Fruit fly (Drosophila melanogaster) whole organism, embryonic: Measurements from ENCODE around the gene Rlb1.
A peak's percentile ranks its signal among the peaks of the same experiment; 100 is the strongest.

Source experiments
- B-H2 ChIP-seq: fragments of 200-800 bp; sonication (Bioruptor generic); optimal IDR thresholded peaks from 2 replicates; lab custom pipeline; 2018; ENCODE audit warnings: missing biosample characterization, mild to moderate bottlenecking, missing genetic modification characterization
- Bdp1 ChIP-seq: fragments of 200-800 bp; sonication (Bioruptor generic); optimal IDR thresholded peaks from 3 replicates; lab custom pipeline; 2016; ENCODE audit warnings: missing biosample characterization, missing genetic modification characterization
- Bgb ChIP-seq: fragments of 200-800 bp; sonication (Bioruptor generic); IDR thresholded peaks from 2 replicates; pipeline ENCODE4 v1.3.6; 2022; ENCODE audit warnings: missing biosample characterization, missing genetic modification characterization; ENCODE audit not compliant: partially characterized antibody
- CG12219 ChIP-seq: fragments of 200-800 bp; sonication (Bioruptor generic); optimal IDR thresholded peaks from 3 replicates; lab custom pipeline; 2018; ENCODE audit warnings: missing biosample characterization, mild to moderate bottlenecking, missing genetic modification characterization
- CG15479 ChIP-seq: fragments of 200-800 bp; sonication (Bioruptor generic); optimal IDR thresholded peaks from 3 replicates; lab custom pipeline; 2019; ENCODE audit warnings: missing biosample characterization, mild to moderate bottlenecking, missing genetic modification characterization, moderate library complexity
- CG15514 ChIP-seq: fragments of 200-800 bp; sonication (Bioruptor generic); optimal IDR thresholded peaks from 3 replicates; lab custom pipeline; 2017; ENCODE audit warnings: missing biosample characterization, missing genetic modification characterization, mild to moderate bottlenecking, moderate library complexity, missing genetic modification reagents
- CG3847 ChIP-seq: fragments of 200-800 bp; sonication (Bioruptor generic); IDR thresholded peaks from 2 replicates; pipeline ENCODE4 v1.3.6; 2022; ENCODE audit warnings: missing biosample characterization, missing genetic modification characterization
- CG5180 ChIP-seq: fragments of 200-800 bp; sonication (Bioruptor generic); optimal IDR thresholded peaks from 3 replicates; lab custom pipeline; 2017; ENCODE audit warnings: missing biosample characterization, missing genetic modification characterization, mild to moderate bottlenecking, moderate library complexity, missing genetic modification reagents
- CG5953 ChIP-seq: fragments of 200-800 bp; sonication (Bioruptor generic); IDR thresholded peaks from 2 replicates; pipeline ENCODE4 v1.3.6; 2022; ENCODE audit warnings: missing biosample characterization, missing genetic modification characterization
- CG7786 ChIP-seq: fragments of 200-800 bp; sonication (Bioruptor generic); optimal IDR thresholded peaks from 2 replicates; lab custom pipeline; 2016; ENCODE audit warnings: missing biosample characterization, missing genetic modification characterization
- CG8388 ChIP-seq: fragments of 200-800 bp; sonication (Bioruptor generic); optimal IDR thresholded peaks from 2 replicates; lab custom pipeline; 2019; ENCODE audit warnings: missing biosample characterization, mild to moderate bottlenecking, missing genetic modification characterization, moderate library complexity
- CG8478 ChIP-seq: fragments of >200 bp; optimal IDR thresholded peaks from 2 replicates; lab custom pipeline; 2018
- CHES-1-like ChIP-seq: fragments of 200-800 bp; sonication (Bioruptor generic); optimal IDR thresholded peaks from 2 replicates; lab custom pipeline; 2016; ENCODE audit warnings: missing biosample characterization, missing genetic modification characterization
- Deaf1 ChIP-seq: fragments of 200-800 bp; optimal IDR thresholded peaks from 3 replicates; lab custom pipeline; 2019; ENCODE audit warnings: missing biosample characterization, mild to moderate bottlenecking, missing genetic modification characterization, moderate library complexity
- Dll ChIP-seq: fragments of 200-800 bp; sonication (Bioruptor generic); IDR thresholded peaks from 4 replicates; pipeline ENCODE4 v1.3.6; 2022; ENCODE audit warnings: missing biosample characterization, missing genetic modification characterization; ENCODE audit not compliant: partially characterized antibody
- ERR ChIP-seq: fragments of 200-800 bp; sonication (Bioruptor generic); optimal IDR thresholded peaks from 2 replicates; lab custom pipeline; 2016; ENCODE audit warnings: missing biosample characterization, missing genetic modification characterization
- Ets97D ChIP-seq: fragments of 200-800 bp; sonication (Bioruptor generic); optimal IDR thresholded peaks from 3 replicates; lab custom pipeline; 2016; ENCODE audit warnings: missing biosample characterization, missing genetic modification characterization
- Hmr ChIP-seq: fragments of 200-800 bp; sonication (Bioruptor generic); optimal IDR thresholded peaks from 3 replicates; lab custom pipeline; 2017; ENCODE audit warnings: mild to moderate bottlenecking, missing biosample characterization, missing genetic modification reagents, missing genetic modification characterization
- Jarid2 ChIP-seq: fragments of 200-800 bp; sonication (Bioruptor generic); optimal IDR thresholded peaks from 3 replicates; lab custom pipeline; 2017; ENCODE audit warnings: mild to moderate bottlenecking, missing biosample characterization, missing genetic modification reagents, missing genetic modification characterization
- MESR4 ChIP-seq: fragments of 200-800 bp; sonication (Bioruptor generic); optimal IDR thresholded peaks from 2 replicates; lab custom pipeline; 2018; ENCODE audit warnings: missing biosample characterization, mild to moderate bottlenecking, missing genetic modification characterization, moderate library complexity
- Poxn ChIP-seq: fragments of 200-800 bp; sonication (Bioruptor generic); IDR thresholded peaks from 2 replicates; pipeline ENCODE4 v1.3.6; 2022; ENCODE audit warnings: missing biosample characterization, missing genetic modification characterization
- Rfx ChIP-seq: fragments of 200-800 bp; sonication (Bioruptor generic); IDR thresholded peaks from 2 replicates; pipeline ENCODE4 v1.3.6; 2022; ENCODE audit warnings: missing biosample characterization, missing genetic modification characterization
- Sin3A ChIP-seq: fragments of >200 bp; optimal IDR thresholded peaks from 2 replicates; lab custom pipeline; 2018
- Sry-δ ChIP-seq: fragments of 200-800 bp; sonication (Bioruptor generic); optimal IDR thresholded peaks from 2 replicates; lab custom pipeline; 2016; ENCODE audit warnings: missing biosample characterization, missing genetic modification characterization
- Xrp1 ChIP-seq: fragments of 200-800 bp; sonication (Bioruptor generic); IDR thresholded peaks from 2 replicates; pipeline ENCODE4 v1.3.6; 2022; ENCODE audit warnings: missing biosample characterization, missing genetic modification characterization
- ab ChIP-seq: fragments of 200-800 bp; sonication (Bioruptor generic); optimal IDR thresholded peaks from 2 replicates; lab custom pipeline; 2016; ENCODE audit warnings: missing biosample characterization, missing genetic modification characterization
- ash1 ChIP-seq: fragments of 200-800 bp; sonication (Bioruptor generic); optimal IDR thresholded peaks from 2 replicates; lab custom pipeline; 2018; ENCODE audit warnings: missing biosample characterization, mild to moderate bottlenecking, missing genetic modification characterization
- bigmax ChIP-seq: fragments of 200-800 bp; sonication (Bioruptor generic); optimal IDR thresholded peaks from 2 replicates; lab custom pipeline; 2018; ENCODE audit warnings: missing biosample characterization, mild to moderate bottlenecking, missing genetic modification characterization
- bsh ChIP-seq, 2 experiments: fragments of 200-800 bp; sonication (Bioruptor generic); optimal IDR thresholded peaks; 2 replicates each; lab custom pipeline; 2017 to 2018; ENCODE audit warnings: mild to moderate bottlenecking in 2 of 2, missing biosample characterization in 2 of 2, missing genetic modification characterization in 2 of 2, moderate library complexity in 1 of 2
- cad ChIP-seq: fragments of >200 bp; optimal IDR thresholded peaks from 2 replicates; lab custom pipeline; 2017; ENCODE audit warnings: missing biosample characterization, missing genetic modification characterization
- caup ChIP-seq: fragments of 200-800 bp; sonication (Bioruptor generic); optimal IDR thresholded peaks from 3 replicates; lab custom pipeline; 2017; ENCODE audit warnings: missing biosample characterization, mild to moderate bottlenecking, missing genetic modification characterization, moderate library complexity; ENCODE audit not compliant: severe bottlenecking
- cg ChIP-seq: fragments of 200-800 bp; sonication (Bioruptor generic); optimal IDR thresholded peaks from 3 replicates; lab custom pipeline; 2019; ENCODE audit warnings: missing biosample characterization, mild to moderate bottlenecking, missing genetic modification characterization, moderate library complexity
- dpn ChIP-seq, 2 experiments: fragments of 200-800 bp; sonication (Bioruptor generic); optimal IDR thresholded peaks; 3 replicates each; lab custom pipeline; 2016; ENCODE audit warnings: missing biosample characterization in 2 of 2, missing genetic modification characterization in 2 of 2
- emc ChIP-seq: fragments of 200-800 bp; sonication (Bioruptor generic); optimal IDR thresholded peaks from 2 replicates; lab custom pipeline; 2016; ENCODE audit warnings: missing biosample characterization, missing genetic modification characterization
- fru ChIP-seq: fragments of >200 bp; optimal IDR thresholded peaks from 2 replicates; lab custom pipeline; 2017
- fu2 ChIP-seq: fragments of 200-800 bp; sonication (Bioruptor generic); optimal IDR thresholded peaks from 2 replicates; lab custom pipeline; 2016; ENCODE audit warnings: missing biosample characterization, missing genetic modification characterization
- gt ChIP-seq: fragments of 200-800 bp; sonication (Bioruptor generic); IDR thresholded peaks from 2 replicates; pipeline ENCODE4 v1.3.6; 2022; ENCODE audit warnings: missing biosample characterization, missing genetic modification characterization
- insv ChIP-seq, 2 experiments: fragments of 200-800 bp; sonication (Bioruptor generic); optimal IDR thresholded peaks; 3 replicates each; lab custom pipeline; 2016 to 2018; ENCODE audit warnings: missing biosample characterization in 2 of 2, missing genetic modification characterization in 2 of 2
- kah ChIP-seq: fragments of 200-800 bp; sonication (Bioruptor generic); optimal IDR thresholded peaks from 2 replicates; lab custom pipeline; 2018; ENCODE audit warnings: missing biosample characterization, mild to moderate bottlenecking, missing genetic modification characterization
- maf-S ChIP-seq: fragments of 200-800 bp; sonication (Bioruptor generic); optimal IDR thresholded peaks from 2 replicates; lab custom pipeline; 2016; ENCODE audit warnings: missing biosample characterization, missing genetic modification characterization
- nau ChIP-seq: fragments of 200-800 bp; sonication (Bioruptor generic); optimal IDR thresholded peaks from 3 replicates; lab custom pipeline; 2017; ENCODE audit warnings: missing biosample characterization, mild to moderate bottlenecking, missing genetic modification characterization, missing genetic modification reagents
- nom ChIP-seq: fragments of 200-800 bp; sonication (Bioruptor generic); optimal IDR thresholded peaks from 2 replicates; lab custom pipeline; 2017; ENCODE audit warnings: missing biosample characterization, missing genetic modification characterization, mild to moderate bottlenecking, moderate library complexity, missing genetic modification reagents
- odd ChIP-seq: fragments of 200-800 bp; sonication (Bioruptor generic); optimal IDR thresholded peaks from 2 replicates; lab custom pipeline; 2017; ENCODE audit warnings: missing biosample characterization, mild to moderate bottlenecking, missing genetic modification characterization
- pan ChIP-seq, 4 experiments: fragments of >200 bp in 3 of 4; fragments of 200-800 bp in 1 of 4; sonication (Bioruptor generic) in 1 of 4; optimal IDR thresholded peaks in 3 of 4; IDR thresholded peaks in 1 of 4; 2 replicates each; pipeline versions ENCODE4 v1.3.6 to Lab custom; 2017 to 2022; ENCODE audit warnings: missing biosample characterization in 2 of 4, missing genetic modification characterization in 2 of 4, mixed read lengths in 1 of 4
- pho ChIP-seq: fragments of 200-800 bp; sonication (Bioruptor generic); optimal IDR thresholded peaks from 2 replicates; lab custom pipeline; 2016; ENCODE audit warnings: missing biosample characterization, missing genetic modification characterization
- sd ChIP-seq: fragments of 200-800 bp; sonication (Bioruptor generic); optimal IDR thresholded peaks from 3 replicates; lab custom pipeline; 2018; ENCODE audit warnings: missing biosample characterization, mild to moderate bottlenecking, missing genetic modification characterization, moderate library complexity
- sna ChIP-seq: fragments of 200-800 bp; sonication (Bioruptor generic); IDR thresholded peaks from 2 replicates; pipeline ENCODE4 v1.3.6; 2022; ENCODE audit warnings: missing biosample characterization, missing genetic modification characterization; ENCODE audit not compliant: partially characterized antibody
- sr ChIP-seq: fragments of 200-800 bp; sonication (Bioruptor generic); IDR thresholded peaks from 3 replicates; pipeline ENCODE4 v1.3.6; 2022; ENCODE audit warnings: missing biosample characterization, missing genetic modification characterization
- tgo ChIP-seq: fragments of 200-800 bp; sonication (Bioruptor generic); IDR thresholded peaks from 3 replicates; pipeline ENCODE4 v1.3.6; 2022; ENCODE audit warnings: missing biosample characterization, missing genetic modification characterization
- zf30C ChIP-seq: fragments of 200-800 bp; sonication (Bioruptor generic); optimal IDR thresholded peaks from 3 replicates; lab custom pipeline; 2018; ENCODE audit warnings: missing biosample characterization, mild to moderate bottlenecking, missing genetic modification characterization

Rlb1 gene

DNA sequence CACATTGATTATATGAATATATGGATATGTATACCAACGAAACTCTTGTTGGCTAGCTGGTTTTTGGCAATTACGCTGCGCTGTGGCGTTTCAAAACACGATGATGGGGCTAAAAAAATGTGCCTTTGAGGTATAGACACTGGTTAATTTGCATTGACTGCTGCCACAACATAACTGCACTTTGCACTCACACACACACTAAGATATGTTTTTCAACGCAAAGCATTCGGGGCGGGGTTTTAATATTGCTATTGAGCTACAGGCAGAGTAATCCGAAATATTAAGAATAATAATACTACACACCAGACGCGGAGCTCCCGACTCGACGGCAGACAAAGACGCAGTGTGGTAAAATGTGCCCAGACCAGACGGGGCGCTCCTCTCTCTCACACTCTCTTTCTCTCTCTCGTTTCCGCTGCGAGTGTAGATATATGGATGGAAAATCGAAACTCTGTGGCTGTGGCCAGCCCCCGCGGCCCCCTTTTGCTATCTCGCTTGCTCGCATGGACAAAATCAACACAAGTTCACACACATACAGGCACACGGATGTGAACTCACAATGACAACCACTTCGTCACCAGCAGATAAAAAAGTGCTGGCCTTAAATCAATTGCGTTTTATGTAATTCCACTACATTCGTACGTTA lies 38.0 kb downstream of the Rlb1 start (continued):
- TF ChIP-seq ash1 (GFP tag; lab: Kevin White, UChicago): peak; percentile 72
- TF ChIP-seq Bdp1 (GFP tag; lab: Kevin White, UChicago): peak; percentile 27
- peak; percentile 43 for TF ChIP-seq CG8478
- TF ChIP-seq fru (lab: Kevin White, UChicago): no peak
- no peak for TF ChIP-seq CG8388 (GFP tag; lab: Kevin White, UChicago)
- no peak for TF ChIP-seq ab (GFP tag; lab: Kevin White, UChicago)
- peak; percentile 69 for TF ChIP-seq ERR (GFP tag; lab: Kevin White, UChicago)
- no peak for TF ChIP-seq sna (GFP tag; lab: Robert Waterston, UW)
- TF ChIP-seq zf30C (GFP tag; lab: Kevin White, UChicago): peak; percentile 0
- no peak for TF ChIP-seq Xrp1 (GFP tag; lab: Robert Waterston, UW)
- TF ChIP-seq bsh (GFP tag; optimal IDR thresholded peaks at IDR 0.05; lab: Kevin White, UChicago): peak in 1 of 2 experiments; percentile 9
- TF ChIP-seq CG7786 (GFP tag; lab: Kevin White, UChicago): no peak
- no peak for TF ChIP-seq cad (GFP tag; lab: Kevin White, UChicago)
- TF ChIP-seq cg (GFP tag; lab: Kevin White, UChicago): peak; percentile 97
- TF ChIP-seq Hmr: peak; percentile 77
- TF ChIP-seq Dll (GFP tag; lab: Robert Waterston, UW): no peak
- TF ChIP-seq nom: peak; percentile 90
- peak; percentile 51 for TF ChIP-seq sd (tag; lab: Kevin White, UChicago)
- TF ChIP-seq MESR4 (GFP tag; lab: Kevin White, UChicago): peak; percentile 96
- TF ChIP-seq Sin3A: no peak
- peak; percentile 72 for TF ChIP-seq CG15514 (GFP tag; lab: Kevin White, UChicago)
- peak; percentile 60 for TF ChIP-seq CHES-1-like (GFP tag; lab: Kevin White, UChicago)
- TF ChIP-seq Sry-δ (GFP tag; lab: Kevin White, UChicago): peak; percentile 27
- no peak for TF ChIP-seq Bgb
- no peak for TF ChIP-seq sr (GFP tag; lab: Robert Waterston, UW)
- TF ChIP-seq gt: no peak
- TF ChIP-seq tgo: no peak
- peak; percentile 71 for TF ChIP-seq nau (GFP tag; lab: Kevin White, UChicago)
- peak; percentile 48 for TF ChIP-seq bigmax (GFP tag; lab: Kevin White, UChicago)
- peak in 1 of 2 experiments; percentile 12 for TF ChIP-seq insv (GFP tag; optimal IDR thresholded peaks at IDR 0.05; lab: Kevin White, UChicago)
- TF ChIP-seq CG5953 (GFP tag; lab: Robert Waterston, UW): no peak
- TF ChIP-seq CG5180: peak; percentile 59
- TF ChIP-seq kah: peak; percentile 96
- TF ChIP-seq emc: no peak
- TF ChIP-seq CG3847 (GFP tag; lab: Robert Waterston, UW): no peak
- TF ChIP-seq caup: peak; percentile 87
- TF ChIP-seq Rfx (GFP tag; lab: Robert Waterston, UW): no peak
- no peak for TF ChIP-seq pho
- TF ChIP-seq maf-S: peak; percentile 37
- TF ChIP-seq CG12219: peak; percentile 62
- peak; percentile 17 for TF ChIP-seq fu2 (GFP tag; lab: Kevin White, UChicago)
- TF ChIP-seq dpn (GFP tag; optimal IDR thresholded peaks at IDR 0.05; lab: Kevin White, UChicago): peak; percentile 5 to 12
- TF ChIP-seq Jarid2: peak; percentile 52
- peak; percentile 50 for TF ChIP-seq B-H2
- TF ChIP-seq Deaf1 (tag; lab: Kevin White, UChicago): peak; percentile 49
- TF ChIP-seq Poxn (GFP tag; lab: Robert Waterston, UW): no peak
- no peak for TF ChIP-seq CG15479 (GFP tag; lab: Kevin White, UChicago)
- TF ChIP-seq pan (optimal IDR thresholded peaks at IDR 0.05; lab: Kevin White, UChicago): no peak
- no peak for TF ChIP-seq pan (GFP tag; optimal IDR thresholded peaks at IDR 0.05 in 1 of 2, IDR thresholded peaks at IDR 0.05 in 1 of 2)
- peak; percentile 68 for TF ChIP-seq odd (GFP tag; lab: Kevin White, UChicago)
- peak; percentile 4 for TF ChIP-seq Ets97D (GFP tag; lab: Kevin White, UChicago)
